Fruit fly (Drosophila melanogaster) whole organism: ENCODE results near the gene CG3032.

ENCODE experiments used
- CG8478 ChIP-seq: fragments of >200 bp; optimal IDR thresholded peaks from 2 replicates; lab custom pipeline; 2018; ENCODE audit warnings: inconsistent platforms
- Dll ChIP-seq: fragments of >200 bp; optimal IDR thresholded peaks from 2 replicates; lab custom pipeline; 2017
- EcR ChIP-seq, 2 experiments: fragments of >200 bp; optimal IDR thresholded peaks; 2 replicates each; lab custom pipeline; 2017; ENCODE audit warnings: missing biosample characterization in 2 of 2, missing genetic modification characterization in 2 of 2, missing genetic modification reagents in 2 of 2
- pan ChIP-seq: fragments of >200 bp; optimal IDR thresholded peaks from 2 replicates; lab custom pipeline; 2017
- psq ChIP-seq: fragments of >200 bp; optimal IDR thresholded peaks from 2 replicates; lab custom pipeline; 2017
- usp ChIP-seq: fragments of >200 bp; optimal IDR thresholded peaks from 2 replicates; lab custom pipeline; 2017; ENCODE audit warnings: missing biosample characterization, missing genetic modification characterization, mixed read lengths

CG3032 gene

dm6 chrX:6982054-6982453 is 31.6 kb downstream of the CG3032 start:
- no peak for TF ChIP-seq CG8478 (lab: Kevin White, UChicago)
- TF ChIP-seq psq (lab: Kevin White, UChicago) = no peak
- no peak for TF ChIP-seq EcR (GFP tag; optimal IDR thresholded peaks at IDR 0.05; lab: Kevin White, UChicago)
- TF ChIP-seq usp = no peak
- no peak for TF ChIP-seq pan

- TF ChIP-seq psq (lab: Kevin White, UChicago) (no peak), pan (no peak), Dll (lab: Kevin White, UChicago) (no peak), CG8478 (lab: Kevin White, UChicago) (no peak), EcR (GFP tag; optimal IDR thresholded peaks at IDR 0.05; lab: Kevin White, UChicago) (no peak), usp (no peak)
Measured at dm6 chrX:6981470-6981952, 32.2 kb downstream of the CG3032 start.

- TF ChIP-seq psq (lab: Kevin White, UChicago) = no peak
- TF ChIP-seq pan = no peak
- TF ChIP-seq EcR (GFP tag; optimal IDR thresholded peaks at IDR 0.05; lab: Kevin White, UChicago) = no peak
- TF ChIP-seq CG8478 (lab: Kevin White, UChicago) = no peak
- TF ChIP-seq usp = no peak
- no peak for TF ChIP-seq Dll (lab: Kevin White, UChicago)
Measured at dm6 chrX:6976911-6977310, 36.8 kb downstream of the CG3032 start.

dm6 chrX:6976364-6976763 is 37.3 kb downstream of the CG3032 start:
- TF ChIP-seq pan (no peak), CG8478 (lab: Kevin White, UChicago) (no peak), usp (no peak), Dll (lab: Kevin White, UChicago) (no peak), EcR (GFP tag; optimal IDR thresholded peaks at IDR 0.05; lab: Kevin White, UChicago) (no peak), psq (lab: Kevin White, UChicago) (no peak)

- TF ChIP-seq EcR (GFP tag; optimal IDR thresholded peaks at IDR 0.05; lab: Kevin White, UChicago) (no peak), usp (no peak), psq (lab: Kevin White, UChicago) (no peak), pan (no peak), CG8478 (lab: Kevin White, UChicago) (no peak), Dll (lab: Kevin White, UChicago) (no peak)
Measured at dm6 chrX:6974221-6974620, 39.5 kb downstream of the CG3032 start.

dm6 chrX:6973340-6973739 is 40.3 kb downstream of the CG3032 start, which contains the start of gene CG3040:
TSS of gene CG3040 (minus strand) at chrX:6973393.
- no peak for TF ChIP-seq psq (lab: Kevin White, UChicago)
- no peak for TF ChIP-seq CG8478 (lab: Kevin White, UChicago)
- TF ChIP-seq Dll (lab: Kevin White, UChicago) = no peak
- TF ChIP-seq EcR (GFP tag; optimal IDR thresholded peaks at IDR 0.05; lab: Kevin White, UChicago) = no peak
- no peak for TF ChIP-seq pan
- no peak for TF ChIP-seq usp

- peak in 1 of 2 experiments; percentile 93 for TF ChIP-seq EcR (GFP tag; optimal IDR thresholded peaks at IDR 0.05; lab: Kevin White, UChicago)
- TF ChIP-seq usp = no peak
Measured at dm6 chrX:6969364-6970137, 44.1 kb downstream of the CG3032 start, which contains the start of gene CG4586. TSS of gene CG4586 (plus strand) at chrX:6969918.

dm6 chrX:6968564-6968963 is 45.1 kb downstream of the CG3032 start, which contains the start of gene Setd3:
TSS of gene Setd3 (minus strand) at chrX:6968750.
- TF ChIP-seq Dll (lab: Kevin White, UChicago) = no peak
